Worm (Caenorhabditis elegans) whole organism, late embryonic: ENCODE measurements around the gene C49F5.8.

Experiments
- C38D4.7 ChIP-seq: fragments of 200-800 bp; sonication (Bioruptor generic); optimal IDR thresholded peaks from 2 replicates; lab custom pipeline; 2018; ENCODE audit warnings: mild to moderate bottlenecking, missing genetic modification characterization, moderate library complexity, missing compliant biosample characterization
- F13H6.1 ChIP-seq: sonication (generic microtip); optimal IDR thresholded peaks from 2 replicates; lab custom pipeline; 2016; ENCODE audit warnings: missing genetic modification characterization, missing compliant biosample characterization
- K02D7.2 ChIP-seq: sonication (generic microtip); optimal IDR thresholded peaks from 2 replicates; lab custom pipeline; 2017; ENCODE audit warnings: mild to moderate bottlenecking, missing genetic modification characterization, missing compliant biosample characterization
- T23F11.4 ChIP-seq: fragments of 200-800 bp; sonication (Bioruptor generic); optimal IDR thresholded peaks from 2 replicates; lab custom pipeline; 2018; ENCODE audit warnings: mild to moderate bottlenecking, missing genetic modification characterization, missing compliant biosample characterization
- Y22D7AL.16 ChIP-seq: sonication (generic microtip); optimal IDR thresholded peaks from 2 replicates; lab custom pipeline; 2016; ENCODE audit warnings: missing genetic modification characterization, missing compliant biosample characterization
- ahr-1 ChIP-seq: sonication (generic microtip); optimal IDR thresholded peaks from 2 replicates; lab custom pipeline; 2016; ENCODE audit warnings: missing genetic modification characterization, missing compliant biosample characterization
- ama-1 ChIP-seq: fragments of 150-350 bp; optimal IDR thresholded peaks from 2 replicates; lab custom pipeline; 2014
- ceh-14 ChIP-seq: sonication (generic microtip); optimal IDR thresholded peaks from 2 replicates; lab custom pipeline; 2016; ENCODE audit warnings: missing genotype, missing genetic modification characterization, missing compliant biosample characterization
- ceh-18 ChIP-seq: sonication (generic microtip); optimal IDR thresholded peaks from 2 replicates; lab custom pipeline; 2016; ENCODE audit warnings: missing genetic modification characterization, missing compliant biosample characterization
- ceh-2 ChIP-seq: sonication (generic microtip); optimal IDR thresholded peaks from 2 replicates; lab custom pipeline; 2016; ENCODE audit warnings: missing genotype, missing genetic modification characterization, missing compliant biosample characterization
- ceh-22 ChIP-seq: sonication (generic microtip); optimal IDR thresholded peaks from 2 replicates; lab custom pipeline; 2017; ENCODE audit warnings: missing biosample characterization, missing genetic modification characterization
- ceh-24 ChIP-seq: sonication (generic microtip); optimal IDR thresholded peaks from 2 replicates; lab custom pipeline; 2016; ENCODE audit warnings: mild to moderate bottlenecking, missing genetic modification characterization, missing compliant biosample characterization
- ceh-30 ChIP-seq: fragments of 150-350 bp; optimal IDR thresholded peaks from 2 replicates; lab custom pipeline; 2014; ENCODE audit warnings: missing biosample characterization, missing genetic modification characterization
- ceh-31 ChIP-seq: sonication (generic microtip); optimal IDR thresholded peaks from 2 replicates; lab custom pipeline; 2016; ENCODE audit warnings: missing genetic modification characterization, missing compliant biosample characterization
- ceh-34 ChIP-seq: sonication (generic microtip); optimal IDR thresholded peaks from 2 replicates; lab custom pipeline; 2016; ENCODE audit warnings: mild to moderate bottlenecking, missing genetic modification characterization, missing compliant biosample characterization
- ceh-48 ChIP-seq: sonication (generic microtip); optimal IDR thresholded peaks from 2 replicates; lab custom pipeline; 2016; ENCODE audit warnings: missing genetic modification characterization, inconsistent platforms, missing compliant biosample characterization
- ceh-9 ChIP-seq: sonication (generic microtip); optimal IDR thresholded peaks from 2 replicates; lab custom pipeline; 2016; ENCODE audit warnings: mild to moderate bottlenecking, missing genetic modification characterization, inconsistent platforms, missing compliant biosample characterization
- che-1 ChIP-seq: sonication (generic microtip); optimal IDR thresholded peaks from 2 replicates; lab custom pipeline; 2016; ENCODE audit warnings: mild to moderate bottlenecking, missing genetic modification characterization, missing compliant biosample characterization
- dmd-4 ChIP-seq: sonication (generic microtip); optimal IDR thresholded peaks from 2 replicates; lab custom pipeline; 2016; ENCODE audit warnings: borderline replicate concordance, missing genetic modification characterization, missing compliant biosample characterization
- elt-2 ChIP-seq: sonication (generic microtip); optimal IDR thresholded peaks from 2 replicates; lab custom pipeline; 2016; ENCODE audit warnings: missing genetic modification reagents, missing genetic modification characterization, missing compliant biosample characterization
- elt-4 ChIP-seq: sonication (generic microtip); optimal IDR thresholded peaks from 2 replicates; lab custom pipeline; 2016; ENCODE audit warnings: missing genetic modification characterization, missing compliant biosample characterization
- fax-1 ChIP-seq: sonication (generic microtip); optimal IDR thresholded peaks from 2 replicates; lab custom pipeline; 2016; ENCODE audit warnings: missing genotype, missing genetic modification characterization, missing compliant biosample characterization
- fkh-10 ChIP-seq: fragments of 150-350 bp; optimal IDR thresholded peaks from 2 replicates; lab custom pipeline; 2014; ENCODE audit warnings: missing biosample characterization, missing genetic modification reagents, missing genetic modification characterization
- fkh-6 ChIP-seq: sonication (generic microtip); optimal IDR thresholded peaks from 2 replicates; lab custom pipeline; 2016; ENCODE audit warnings: missing genetic modification characterization, missing compliant biosample characterization
- hlh-30 ChIP-seq: sonication (generic microtip); optimal IDR thresholded peaks from 2 replicates; lab custom pipeline; 2017; ENCODE audit warnings: antibody characterized with exemption, missing genetic modification characterization, missing compliant biosample characterization; ENCODE audit not compliant: insufficient read depth
- madf-2 ChIP-seq: sonication (generic microtip); optimal IDR thresholded peaks from 2 replicates; lab custom pipeline; 2017; ENCODE audit warnings: missing genetic modification characterization, missing compliant biosample characterization
- nfya-1 ChIP-seq: sonication (generic microtip); optimal IDR thresholded peaks from 2 replicates; lab custom pipeline; 2017; ENCODE audit warnings: missing genetic modification characterization, mild to moderate bottlenecking, missing compliant biosample characterization, antibody characterized with exemption, moderate library complexity
- nhr-11 ChIP-seq: fragments of 150-350 bp; optimal IDR thresholded peaks from 2 replicates; lab custom pipeline; 2014; ENCODE audit warnings: missing biosample characterization, missing genetic modification characterization
- odd-2 ChIP-seq: sonication (generic microtip); optimal IDR thresholded peaks from 2 replicates; lab custom pipeline; 2017; ENCODE audit warnings: antibody characterized with exemption, mild to moderate bottlenecking, missing genetic modification characterization, missing compliant biosample characterization
- pag-3 ChIP-seq: sonication (generic microtip); optimal IDR thresholded peaks from 2 replicates; lab custom pipeline; 2016; ENCODE audit warnings: missing compliant biosample characterization, missing genetic modification characterization, borderline replicate concordance
- pax-1 ChIP-seq: fragments of 150-350 bp; optimal IDR thresholded peaks from 2 replicates; lab custom pipeline; 2014; ENCODE audit warnings: missing biosample characterization, missing genetic modification characterization
- pha-2 ChIP-seq: sonication (generic microtip); optimal IDR thresholded peaks from 2 replicates; lab custom pipeline; 2017; ENCODE audit warnings: mild to moderate bottlenecking, missing genetic modification characterization, missing compliant biosample characterization
- pha-4 ChIP-seq: fragments of 150-350 bp; optimal IDR thresholded peaks from 2 replicates; lab custom pipeline; 2018; ENCODE audit warnings: missing biosample characterization, missing genetic modification reagents, missing genetic modification characterization
- ref-2 ChIP-seq: sonication (generic microtip); optimal IDR thresholded peaks from 2 replicates; lab custom pipeline; 2016; ENCODE audit warnings: missing genetic modification characterization, missing compliant biosample characterization
- rnt-1 ChIP-seq: sonication (generic microtip); optimal IDR thresholded peaks from 2 replicates; lab custom pipeline; 2016; ENCODE audit warnings: missing genetic modification characterization, missing compliant biosample characterization
- sdc-2 ChIP-seq: sonication (generic microtip); optimal IDR thresholded peaks from 2 replicates; lab custom pipeline; 2016; ENCODE audit warnings: missing genotype, missing genetic modification characterization, missing compliant biosample characterization
- ttx-3 ChIP-seq: sonication (generic microtip); optimal IDR thresholded peaks from 2 replicates; lab custom pipeline; 2016; ENCODE audit warnings: missing genetic modification reagents, missing genetic modification characterization, missing compliant biosample characterization
- unc-3 ChIP-seq, 2 experiments: fragments of 200-800 bp in 1 of 2; sonication (Bioruptor generic) in 1 of 2; sonication (generic microtip) in 1 of 2; conservative IDR thresholded peaks in 1 of 2; optimal IDR thresholded peaks in 1 of 2; 2 replicates each; pipeline versions ENCODE4 v1.3.6 to Lab custom; 2016 to 2022; ENCODE audit warnings: missing compliant biosample characterization in 2 of 2, missing genetic modification characterization in 2 of 2, missing genetic modification reagents in 1 of 2
- unc-42 ChIP-seq: sonication (generic microtip); optimal IDR thresholded peaks from 2 replicates; lab custom pipeline; 2016; ENCODE audit warnings: missing genotype, missing genetic modification characterization, missing compliant biosample characterization
- unc-55 ChIP-seq: sonication (generic microtip); optimal IDR thresholded peaks from 2 replicates; lab custom pipeline; 2017; ENCODE audit warnings: missing biosample characterization, missing genetic modification reagents, missing genetic modification characterization
- unc-86 ChIP-seq: sonication (generic microtip); optimal IDR thresholded peaks from 2 replicates; lab custom pipeline; 2016; ENCODE audit warnings: missing genetic modification characterization, missing compliant biosample characterization

Gene C49F5.8

ce11 chrX:11994484-11994883 lies 34.5 kb downstream of the C49F5.8 start, which contains the start of gene C49F5.7:
Gene C49F5.7 (plus strand): TSS chrX:11994784.
- TF ChIP-seq unc-3 (GFP tag; conservative IDR thresholded peaks at IDR 0.05; lab: Robert Waterston, UW) (no peak), unc-3 (tag; optimal IDR thresholded peaks at IDR 0.05; lab: Kevin White, UChicago) (no peak), ceh-14 (no peak)

ce11 chrX:11996606-11997005 lies 36.7 kb downstream of the C49F5.8 start:
- TF ChIP-seq ceh-24 (no peak), ref-2 (no peak), ceh-18 (no peak), elt-2 (tag; lab: Kevin White, UChicago) (no peak), ttx-3 (tag; lab: Kevin White, UChicago) (no peak), ama-1 (lab: Kevin White, UChicago) (no peak), che-1 (no peak), dmd-4 (tag; lab: Kevin White, UChicago) (no peak), pag-3 (tag; lab: Kevin White, UChicago) (no peak), ceh-30 (tag; lab: Kevin White, UChicago) (no peak), ceh-34 (no peak), T23F11.4 (no peak), ceh-9 (no peak), F13H6.1 (tag; lab: Kevin White, UChicago) (no peak), pax-1 (tag; lab: Kevin White, UChicago) (no peak), ceh-48 (tag; lab: Kevin White, UChicago) (no peak), Y22D7AL.16 (no peak), ceh-31 (no peak)

- TF ChIP-seq fkh-10 (no peak), pha-2 (tag; lab: Kevin White, UChicago) (no peak), elt-4 (tag; lab: Kevin White, UChicago) (no peak), ceh-22 (tag; lab: Kevin White, UChicago) (no peak), hlh-30 (tag; lab: Kevin White, UChicago) (no peak), ceh-9 (no peak), ceh-24 (no peak), che-1 (no peak), pha-4 (tag; lab: Kevin White, UChicago) (no peak), ahr-1 (no peak), unc-86 (tag; lab: Kevin White, UChicago) (no peak), fkh-6 (tag; lab: Kevin White, UChicago) (no peak), rnt-1 (tag; lab: Kevin White, UChicago) (no peak)
- TF ChIP-seq, all 69 proteins: peak for 0
Measured at ce11 chrX:11999573-11999972, 39.6 kb downstream of the C49F5.8 start.

- no peak for TF ChIP-seq nhr-11
- no peak for TF ChIP-seq unc-55 (GFP tag; lab: Kevin White, UChicago)
- TF ChIP-seq unc-42, result no peak
- no peak for TF ChIP-seq sdc-2 (tag; lab: Kevin White, UChicago)
- no peak for TF ChIP-seq nfya-1 (tag; lab: Kevin White, UChicago)
Measured at ce11 chrX:12001600-12001999, 41.7 kb downstream of the C49F5.8 start.

- TF ChIP-seq ceh-2 (tag; lab: Kevin White, UChicago) (no peak), fax-1 (tag; lab: Kevin White, UChicago) (no peak), fkh-6 (tag; lab: Kevin White, UChicago) (no peak), madf-2 (tag; lab: Kevin White, UChicago) (no peak), ama-1 (lab: Kevin White, UChicago) (no peak), odd-2 (no peak), K02D7.2 (tag; lab: Kevin White, UChicago) (no peak), C38D4.7 (GFP tag; lab: Kevin White, UChicago) (no peak)
Measured at ce11 chrX:12003969-12004368, 44.0 kb downstream of the C49F5.8 start.
